Fruit fly (Drosophila melanogaster) whole organism, embryonic: ENCODE results near the gene gig.
A peak's percentile ranks its signal among the peaks of the same experiment; 100 is the strongest.

Experiments
- Atf6 ChIP-seq: fragments of 200-800 bp; sonication (Bioruptor generic); IDR thresholded peaks from 2 replicates; pipeline ENCODE4 v1.3.6; 2022; ENCODE audit warnings: missing biosample characterization, missing genetic modification characterization
- Bdp1 ChIP-seq: fragments of 200-800 bp; sonication (Bioruptor generic); optimal IDR thresholded peaks from 3 replicates; lab custom pipeline; 2016; ENCODE audit warnings: missing biosample characterization, missing genetic modification characterization
- BtbVII ChIP-seq: fragments of 200-800 bp; sonication (Bioruptor generic); optimal IDR thresholded peaks from 3 replicates; lab custom pipeline; 2017; ENCODE audit warnings: missing biosample characterization, mild to moderate bottlenecking, missing genetic modification characterization
- CG10654 ChIP-seq: fragments of 200-800 bp; sonication (Bioruptor generic); optimal IDR thresholded peaks from 2 replicates; lab custom pipeline; 2016; ENCODE audit warnings: missing biosample characterization, missing genetic modification characterization
- CG12299 ChIP-seq: fragments of 200-800 bp; sonication (Bioruptor generic); optimal IDR thresholded peaks from 2 replicates; lab custom pipeline; 2018; ENCODE audit warnings: missing biosample characterization, mild to moderate bottlenecking, missing genetic modification characterization
- CG12769 ChIP-seq: fragments of 200-800 bp; sonication (Bioruptor generic); optimal IDR thresholded peaks from 2 replicates; lab custom pipeline; 2019; ENCODE audit warnings: missing biosample characterization, mild to moderate bottlenecking, missing genetic modification characterization, moderate library complexity
- CG14050 ChIP-seq: fragments of 200-800 bp; sonication (Bioruptor generic); IDR thresholded peaks from 3 replicates; pipeline ENCODE4 v1.3.6; 2022; ENCODE audit warnings: missing biosample characterization, missing genetic modification characterization
- CG14710 ChIP-seq: fragments of 200-800 bp; sonication (Bioruptor generic); optimal IDR thresholded peaks from 3 replicates; lab custom pipeline; 2019; ENCODE audit warnings: missing biosample characterization, mild to moderate bottlenecking, missing genetic modification characterization, moderate library complexity
- CG16779 ChIP-seq: fragments of 200-800 bp; sonication (Bioruptor generic); IDR thresholded peaks from 2 replicates; pipeline ENCODE4 v1.3.6; 2022; ENCODE audit warnings: missing biosample characterization, missing genetic modification characterization
- CG2199 ChIP-seq: fragments of 200-800 bp; sonication (Bioruptor generic); IDR thresholded peaks from 3 replicates; pipeline ENCODE4 v1.3.6; 2022; ENCODE audit warnings: missing biosample characterization, missing genetic modification characterization
- CG2202 ChIP-seq: fragments of 200-800 bp; sonication (Bioruptor generic); optimal IDR thresholded peaks from 2 replicates; lab custom pipeline; 2018; ENCODE audit warnings: missing biosample characterization, mild to moderate bottlenecking, missing genetic modification characterization
- CG31365 ChIP-seq: fragments of 200-800 bp; sonication (Bioruptor generic); optimal IDR thresholded peaks from 2 replicates; lab custom pipeline; 2018; ENCODE audit warnings: missing biosample characterization, mild to moderate bottlenecking, missing genetic modification characterization
- CG7372 ChIP-seq: fragments of 200-800 bp; sonication (Bioruptor generic); IDR thresholded peaks from 2 replicates; pipeline ENCODE4 v1.3.6; 2022; ENCODE audit warnings: missing biosample characterization, missing genetic modification characterization
- CG7987 ChIP-seq: fragments of 200-800 bp; sonication (Bioruptor generic); optimal IDR thresholded peaks from 2 replicates; lab custom pipeline; 2018; ENCODE audit warnings: missing biosample characterization, mild to moderate bottlenecking, missing genetic modification characterization, moderate library complexity
- CG8924 ChIP-seq: fragments of 200-800 bp; optimal IDR thresholded peaks from 3 replicates; lab custom pipeline; 2019; ENCODE audit warnings: missing biosample characterization, mild to moderate bottlenecking, missing genetic modification characterization, moderate library complexity
- CTCF ChIP-seq: fragments of 200-800 bp; sonication (Bioruptor generic); optimal IDR thresholded peaks from 2 replicates; lab custom pipeline; 2017; ENCODE audit warnings: missing biosample characterization, mild to moderate bottlenecking, missing genetic modification characterization, moderate library complexity
- Fer3 ChIP-seq: fragments of 200-800 bp; sonication (Bioruptor generic); optimal IDR thresholded peaks from 2 replicates; lab custom pipeline; 2018; ENCODE audit warnings: missing biosample characterization, mild to moderate bottlenecking, missing genetic modification characterization, moderate library complexity
- GATAe ChIP-seq: fragments of 200-800 bp; sonication (Bioruptor generic); conservative IDR thresholded peaks from 2 replicates; pipeline ENCODE4 v1.3.6; 2022; ENCODE audit warnings: missing biosample characterization, missing genetic modification characterization
- Gug ChIP-seq: fragments of 200-800 bp; sonication (Bioruptor generic); IDR thresholded peaks from 4 replicates; pipeline ENCODE4 v1.3.6; 2022; ENCODE audit warnings: missing biosample characterization, missing genetic modification characterization
- HHEX ChIP-seq: fragments of 200-800 bp; sonication (Bioruptor generic); optimal IDR thresholded peaks from 3 replicates; lab custom pipeline; 2017; ENCODE audit warnings: missing biosample characterization, mild to moderate bottlenecking, missing genetic modification characterization, missing genetic modification reagents
- Hand ChIP-seq: fragments of 200-800 bp; sonication (Bioruptor generic); optimal IDR thresholded peaks from 2 replicates; lab custom pipeline; 2017; ENCODE audit warnings: mild to moderate bottlenecking, missing biosample characterization, missing genetic modification reagents, missing genetic modification characterization
- HmgD ChIP-seq: fragments of 200-800 bp; sonication (Bioruptor generic); optimal IDR thresholded peaks from 3 replicates; lab custom pipeline; 2016; ENCODE audit warnings: missing biosample characterization, missing genetic modification characterization
- Med ChIP-seq: fragments of 200-800 bp; sonication (Bioruptor generic); peaks from one replicate; lab custom pipeline; 2016; ENCODE audit warnings: missing biosample characterization, missing genetic modification characterization, mild to moderate bottlenecking, inconsistent platforms, moderate library complexity
- Sox102F ChIP-seq: fragments of 200-800 bp; sonication (Bioruptor generic); optimal IDR thresholded peaks from 2 replicates; lab custom pipeline; 2018; ENCODE audit warnings: missing biosample characterization, mild to moderate bottlenecking, missing genetic modification characterization, moderate library complexity
- abd-A ChIP-seq: fragments of 200-800 bp; sonication (Bioruptor generic); optimal IDR thresholded peaks from 3 replicates; lab custom pipeline; 2019; ENCODE audit warnings: missing biosample characterization, mild to moderate bottlenecking, missing genetic modification characterization, moderate library complexity
- bab2 ChIP-seq: fragments of 200-800 bp; sonication (Bioruptor generic); optimal IDR thresholded peaks from 2 replicates; lab custom pipeline; 2016; ENCODE audit warnings: missing biosample characterization, missing genetic modification characterization
- cg ChIP-seq: fragments of 200-800 bp; sonication (Bioruptor generic); optimal IDR thresholded peaks from 3 replicates; lab custom pipeline; 2019; ENCODE audit warnings: missing biosample characterization, mild to moderate bottlenecking, missing genetic modification characterization, moderate library complexity
- chif ChIP-seq, 2 experiments: fragments of 200-800 bp; sonication (Bioruptor generic); optimal IDR thresholded peaks; 3 replicates each; lab custom pipeline; 2016; ENCODE audit warnings: missing biosample characterization in 2 of 2, missing genetic modification characterization in 2 of 2
- chn ChIP-seq: fragments of 200-800 bp; sonication (Bioruptor generic); optimal IDR thresholded peaks from 2 replicates; lab custom pipeline; 2016; ENCODE audit warnings: missing biosample characterization, missing genetic modification characterization
- dpn ChIP-seq, 2 experiments: fragments of 200-800 bp; sonication (Bioruptor generic); optimal IDR thresholded peaks; 3 replicates each; lab custom pipeline; 2016; ENCODE audit warnings: missing biosample characterization in 2 of 2, missing genetic modification characterization in 2 of 2
- en ChIP-seq: fragments of 200-800 bp; sonication (Bioruptor generic); optimal IDR thresholded peaks from 2 replicates; lab custom pipeline; 2016; ENCODE audit warnings: missing biosample characterization, missing genetic modification characterization
- ewg ChIP-seq: fragments of 200-800 bp; sonication (Bioruptor generic); optimal IDR thresholded peaks from 3 replicates; lab custom pipeline; 2017; ENCODE audit warnings: mild to moderate bottlenecking, missing biosample characterization, missing genetic modification reagents, missing genetic modification characterization
- exex ChIP-seq: fragments of 200-800 bp; sonication (Bioruptor generic); optimal IDR thresholded peaks from 4 replicates; lab custom pipeline; 2018; ENCODE audit warnings: missing biosample characterization, mild to moderate bottlenecking, missing genetic modification characterization, moderate library complexity
- fd96Cb ChIP-seq: fragments of 200-800 bp; sonication (Bioruptor generic); optimal IDR thresholded peaks from 2 replicates; lab custom pipeline; 2018; ENCODE audit warnings: missing biosample characterization, mild to moderate bottlenecking, missing genetic modification characterization, moderate library complexity
- gcm2 ChIP-seq: fragments of 200-800 bp; sonication (Bioruptor generic); optimal IDR thresholded peaks from 2 replicates; lab custom pipeline; 2016; ENCODE audit warnings: missing biosample characterization, missing genetic modification characterization
- hkb ChIP-seq, 2 experiments: fragments of 200-800 bp in 1 of 2; fragments of >200 bp in 1 of 2; sonication (Bioruptor generic) in 1 of 2; IDR thresholded peaks in 1 of 2; optimal IDR thresholded peaks in 1 of 2; 2 replicates each; pipeline versions ENCODE4 v1.3.6 to Lab custom; 2017 to 2022; ENCODE audit warnings: missing biosample characterization in 1 of 2, missing genetic modification characterization in 1 of 2
- kay ChIP-seq: fragments of 200-800 bp; sonication (Bioruptor generic); optimal IDR thresholded peaks from 2 replicates; lab custom pipeline; 2016; ENCODE audit warnings: missing biosample characterization, missing genetic modification characterization
- lbe ChIP-seq: fragments of 200-800 bp; sonication (Bioruptor generic); optimal IDR thresholded peaks from 2 replicates; lab custom pipeline; 2016; ENCODE audit warnings: missing biosample characterization, mild to moderate bottlenecking, missing genetic modification characterization
- onecut ChIP-seq: fragments of 200-800 bp; sonication (Bioruptor generic); IDR thresholded peaks from 2 replicates; pipeline ENCODE4 v1.3.6; 2022; ENCODE audit warnings: missing biosample characterization, missing genetic modification characterization
- row ChIP-seq: fragments of 200-800 bp; sonication (Bioruptor generic); IDR thresholded peaks from 3 replicates; pipeline ENCODE4 v1.3.6; 2022; ENCODE audit warnings: missing biosample characterization, missing genetic modification characterization
- slbo ChIP-seq: fragments of 200-800 bp; sonication (Bioruptor generic); IDR thresholded peaks from 2 replicates; pipeline ENCODE4 v1.3.6; 2022; ENCODE audit warnings: missing biosample characterization, missing genetic modification characterization
- stwl ChIP-seq: fragments of 200-800 bp; sonication (Bioruptor generic); optimal IDR thresholded peaks from 3 replicates; lab custom pipeline; 2018; ENCODE audit warnings: missing biosample characterization, mild to moderate bottlenecking, missing genetic modification characterization, moderate library complexity
- tin ChIP-seq: fragments of 200-800 bp; sonication (Bioruptor generic); optimal IDR thresholded peaks from 3 replicates; lab custom pipeline; 2016; ENCODE audit warnings: missing biosample characterization, missing genetic modification characterization
- toy ChIP-seq: fragments of 200-800 bp; sonication (Bioruptor generic); IDR thresholded peaks from 2 replicates; pipeline ENCODE4 v1.3.6; 2022; ENCODE audit warnings: missing biosample characterization, missing genetic modification characterization
- wek ChIP-seq: fragments of 200-800 bp; sonication (Bioruptor generic); optimal IDR thresholded peaks from 3 replicates; lab custom pipeline; 2018; ENCODE audit warnings: missing biosample characterization, mild to moderate bottlenecking, missing genetic modification characterization, moderate library complexity
- yki ChIP-seq: fragments of >200 bp; optimal IDR thresholded peaks from 3 replicates; lab custom pipeline; 2018
- z ChIP-seq: fragments of 200-800 bp; sonication (Bioruptor generic); IDR thresholded peaks from 3 replicates; pipeline ENCODE4 v1.3.6; 2022; ENCODE audit warnings: missing biosample characterization, missing genetic modification characterization

Gene gig

dm6 chr3L:20104543-20105046, 24.4 kb upstream of the gig start (continued):
- TF ChIP-seq exex (tag; lab: Kevin White, UChicago) (no peak), dpn (GFP tag; optimal IDR thresholded peaks at IDR 0.05; lab: Kevin White, UChicago) (no peak), cg (GFP tag; lab: Kevin White, UChicago) (peak; percentile 52), wek (GFP tag; lab: Kevin White, UChicago) (no peak), BtbVII (GFP tag; lab: Kevin White, UChicago) (peak; percentile 31), fd96Cb (tag; lab: Kevin White, UChicago) (no peak), HmgD (GFP tag; lab: Kevin White, UChicago) (no peak), lbe (no peak), CG12299 (tag; lab: Kevin White, UChicago) (no peak), bab2 (GFP tag; lab: Kevin White, UChicago) (no peak), abd-A (tag; lab: Kevin White, UChicago) (peak; percentile 90), onecut (GFP tag; lab: Robert Waterston, UW) (peak; percentile 99), tin (GFP tag; lab: Kevin White, UChicago) (no peak), CG2199 (GFP tag; lab: Robert Waterston, UW) (no peak), row (GFP tag; lab: Robert Waterston, UW) (peak; percentile 34; the same call in 1 of the 3 replicates), chn (no peak), stwl (no peak), slbo (GFP tag; lab: Robert Waterston, UW) (0 out of 2 replicates have a peak, but pooled peaks have one; percentile 17), toy (GFP tag; lab: Robert Waterston, UW) (no peak), CG12769 (tag; lab: Kevin White, UChicago) (peak; percentile 41), en (GFP tag; lab: Kevin White, UChicago) (no peak), ewg (peak; percentile 94), CG10654 (GFP tag; lab: Kevin White, UChicago) (no peak), CG14050 (no peak), chif (GFP tag; optimal IDR thresholded peaks at IDR 0.05; lab: Kevin White, UChicago) (no peak), Fer3 (no peak), kay (no peak), CG7372 (no peak), CG16779 (peak; percentile 79; the same call in 1 of the 2 replicates)
- TF ChIP-seq, all 482 proteins: peak for 18

- no peak for TF ChIP-seq Bdp1 (GFP tag; lab: Kevin White, UChicago)
- no peak for TF ChIP-seq CTCF
- TF ChIP-seq yki (lab: Kevin White, UChicago), result no peak
- no peak for TF ChIP-seq Hand (GFP tag; lab: Kevin White, UChicago)
- TF ChIP-seq hkb (optimal IDR thresholded peaks at IDR 0.05; lab: Kevin White, UChicago), result no peak
- no peak for TF ChIP-seq hkb (GFP tag; IDR thresholded peaks at IDR 0.05; lab: Robert Waterston, UW)
- TF ChIP-seq abd-A (tag; lab: Kevin White, UChicago), result no peak
Observed at dm6 chr3L:20105794-20106193, 23.2 kb upstream of the gig start, which contains the start of gene CG14185. Gene CG14185 (plus strand): TSS chr3L:20106094.

- TF ChIP-seq Med (GFP tag; lab: Kevin White, UChicago) (peak; percentile 32), z (GFP tag; lab: Robert Waterston, UW) (no peak)
Observed at dm6 chr3L:20111434-20111833, 17.5 kb upstream of the gig start, which contains the start of gene Ir76b. Gene Ir76b (minus strand): TSS chr3L:20111534.

- no peak for TF ChIP-seq gcm2 (GFP tag; lab: Kevin White, UChicago)
- TF ChIP-seq Gug (GFP tag; lab: Robert Waterston, UW), result no peak
- peak; percentile 35 for TF ChIP-seq Med (GFP tag; lab: Kevin White, UChicago)
- TF ChIP-seq CG14710 (tag; lab: Kevin White, UChicago), result no peak
- TF ChIP-seq GATAe (GFP tag; lab: Robert Waterston, UW), result no peak
- no peak for TF ChIP-seq CG7987 (GFP tag; lab: Kevin White, UChicago)
- no peak for TF ChIP-seq CG2202
- TF ChIP-seq Sox102F (GFP tag; lab: Kevin White, UChicago), result peak; percentile 16
- TF ChIP-seq ewg, result no peak
- TF ChIP-seq CG31365, result no peak
- TF ChIP-seq Atf6 (GFP tag; lab: Robert Waterston, UW), result 0 out of 2 replicates have a peak, but pooled peaks have one; percentile 19
- no peak for TF ChIP-seq CG8924 (tag; lab: Kevin White, UChicago)
- TF ChIP-seq HHEX (GFP tag; lab: Kevin White, UChicago), result no peak
Observed at dm6 chr3L:20112797-20113368, 16.1 kb upstream of the gig start, which contains the start of gene CG14187. Gene CG14187 (minus strand): TSS chr3L:20112847.
